Fruit fly (Drosophila melanogaster) whole organism, adult: ENCODE results near the gene Ptpmeg2.

Experiments
- CG11617 ChIP-seq: fragments of 200-800 bp; sonication (Bioruptor generic); optimal IDR thresholded peaks from 2 replicates; lab custom pipeline; 2017; ENCODE audit warnings: mild to moderate bottlenecking, missing biosample characterization, missing genetic modification reagents, missing genetic modification characterization
- CG12768 ChIP-seq: fragments of 200-800 bp; sonication (Bioruptor generic); optimal IDR thresholded peaks from 2 replicates; lab custom pipeline; 2017; ENCODE audit warnings: missing biosample characterization, missing genetic modification characterization, mild to moderate bottlenecking, moderate library complexity, missing genetic modification reagents
- CG14711 ChIP-seq: fragments of 200-800 bp; sonication (Bioruptor generic); optimal IDR thresholded peaks from 2 replicates; lab custom pipeline; 2018; ENCODE audit warnings: missing biosample characterization, mild to moderate bottlenecking, missing genetic modification characterization, moderate library complexity
- CG1620 ChIP-seq: fragments of 200-800 bp; sonication (Bioruptor generic); optimal IDR thresholded peaks from 2 replicates; lab custom pipeline; 2016; ENCODE audit warnings: missing biosample characterization, missing genetic modification characterization
- CG33017 ChIP-seq: fragments of 200-800 bp; sonication (Bioruptor generic); optimal IDR thresholded peaks from 2 replicates; lab custom pipeline; 2018; ENCODE audit warnings: missing biosample characterization, mild to moderate bottlenecking, missing genetic modification characterization, moderate library complexity
- CG5204 ChIP-seq: fragments of 200-800 bp; sonication (Bioruptor generic); optimal IDR thresholded peaks from 2 replicates; lab custom pipeline; 2016; ENCODE audit warnings: missing biosample characterization, missing genetic modification characterization
- CG7045 ChIP-seq: fragments of 200-800 bp; sonication (Bioruptor generic); optimal IDR thresholded peaks from 2 replicates; lab custom pipeline; 2017; ENCODE audit warnings: missing biosample characterization, mild to moderate bottlenecking, missing genetic modification characterization
- CG7101 ChIP-seq: fragments of 200-800 bp; sonication (Bioruptor generic); optimal IDR thresholded peaks from 2 replicates; lab custom pipeline; 2018; ENCODE audit warnings: missing biosample characterization, mild to moderate bottlenecking, missing genetic modification characterization, moderate library complexity
- Clk ChIP-seq: fragments of 200-800 bp; sonication (Bioruptor generic); optimal IDR thresholded peaks from 2 replicates; lab custom pipeline; 2017; ENCODE audit warnings: missing biosample characterization, missing genetic modification characterization
- Crg-1 ChIP-seq: fragments of 200-800 bp; sonication (Bioruptor generic); optimal IDR thresholded peaks from 2 replicates; lab custom pipeline; 2016; ENCODE audit warnings: missing biosample characterization, missing genetic modification characterization
- Hr96 ChIP-seq: fragments of 200-800 bp; sonication (Bioruptor generic); optimal IDR thresholded peaks from 2 replicates; lab custom pipeline; 2016; ENCODE audit warnings: missing biosample characterization, missing genetic modification characterization
- Mnt ChIP-seq: fragments of 200-800 bp; sonication (Bioruptor generic); optimal IDR thresholded peaks from 2 replicates; lab custom pipeline; 2016; ENCODE audit warnings: missing biosample characterization, mild to moderate bottlenecking, missing genetic modification characterization
- bab1 ChIP-seq: fragments of 200-800 bp; sonication (Bioruptor generic); optimal IDR thresholded peaks from 3 replicates; lab custom pipeline; 2019; ENCODE audit warnings: missing biosample characterization, mild to moderate bottlenecking, missing genetic modification characterization, moderate library complexity
- cic ChIP-seq: fragments of 200-800 bp; sonication (Bioruptor generic); optimal IDR thresholded peaks from 2 replicates; lab custom pipeline; 2017; ENCODE audit warnings: missing biosample characterization, mild to moderate bottlenecking, missing genetic modification characterization, moderate library complexity
- cnc ChIP-seq, 2 experiments: fragments of >200 bp; optimal IDR thresholded peaks; 2 replicates each; lab custom pipeline; 2017
- kay ChIP-seq: fragments of 200-800 bp; sonication (Bioruptor generic); peaks from one replicate; lab custom pipeline; 2016; ENCODE audit warnings: missing biosample characterization, missing genetic modification characterization, borderline replicate concordance
- ovo ChIP-seq: fragments of 200-800 bp; sonication (Bioruptor generic); optimal IDR thresholded peaks from 2 replicates; lab custom pipeline; 2016; ENCODE audit warnings: missing biosample characterization, missing genetic modification characterization
- pad ChIP-seq: fragments of 200-800 bp; sonication (Bioruptor generic); optimal IDR thresholded peaks from 3 replicates; lab custom pipeline; 2017; ENCODE audit warnings: missing biosample characterization, missing genetic modification characterization, mild to moderate bottlenecking, moderate library complexity, missing genetic modification reagents
- tj ChIP-seq: fragments of 200-800 bp; sonication (Bioruptor generic); optimal IDR thresholded peaks from 3 replicates; lab custom pipeline; 2017; ENCODE audit warnings: missing biosample characterization, mild to moderate bottlenecking, missing genetic modification characterization, moderate library complexity
- toe ChIP-seq: fragments of 200-800 bp; sonication (Bioruptor generic); optimal IDR thresholded peaks from 2 replicates; lab custom pipeline; 2016; ENCODE audit warnings: missing biosample characterization, missing genetic modification characterization

The Ptpmeg2 gene

dm6 chrX:9662797-9663316 lies 3.9 kb upstream of the Ptpmeg2 start, which contains the start of gene CG3106:
CG3106 (minus strand) TSS chrX:9662903.
- TF ChIP-seq Crg-1 (GFP tag; lab: Kevin White, UChicago) (no peak), Clk (GFP tag; lab: Kevin White, UChicago) (no peak), tj (no peak), CG7045 (GFP tag; lab: Kevin White, UChicago) (no peak), Mnt (GFP tag; lab: Kevin White, UChicago) (no peak), cic (GFP tag; lab: Kevin White, UChicago) (no peak), CG1620 (no peak), bab1 (GFP tag; lab: Kevin White, UChicago) (no peak)

dm6 chrX:9661491-9661890 lies 2.5 kb upstream of the Ptpmeg2 start:
- TF ChIP-seq tj: no peak
- no peak for TF ChIP-seq CG33017 (tag; lab: Kevin White, UChicago)
- TF ChIP-seq CG11617 (GFP tag; lab: Kevin White, UChicago): no peak
- no peak for TF ChIP-seq CG7101 (tag; lab: Kevin White, UChicago)
- no peak for TF ChIP-seq toe (GFP tag; lab: Kevin White, UChicago)
- no peak for TF ChIP-seq pad (GFP tag; lab: Kevin White, UChicago)
- no peak for TF ChIP-seq ovo (GFP tag; lab: Kevin White, UChicago)
- no peak for TF ChIP-seq CG12768
- TF ChIP-seq CG7045 (GFP tag; lab: Kevin White, UChicago): no peak
- no peak for TF ChIP-seq bab1 (GFP tag; lab: Kevin White, UChicago)
- TF ChIP-seq Clk (GFP tag; lab: Kevin White, UChicago): no peak
- TF ChIP-seq CG14711 (tag; lab: Kevin White, UChicago): no peak
- TF ChIP-seq cic (GFP tag; lab: Kevin White, UChicago): no peak
- TF ChIP-seq kay (GFP tag; lab: Kevin White, UChicago): no peak
- TF ChIP-seq CG1620: no peak
- no peak for TF ChIP-seq cnc (optimal IDR thresholded peaks at IDR 0.05; lab: Kevin White, UChicago)
- TF ChIP-seq CG5204 (GFP tag; lab: Kevin White, UChicago): no peak
- no peak for TF ChIP-seq Hr96 (GFP tag; lab: Kevin White, UChicago)
- no peak for TF ChIP-seq Crg-1 (GFP tag; lab: Kevin White, UChicago)
- no peak for TF ChIP-seq Mnt (GFP tag; lab: Kevin White, UChicago)

- TF ChIP-seq ovo (GFP tag; lab: Kevin White, UChicago): no peak
- peak; percentile 15 for TF ChIP-seq Crg-1 (GFP tag; lab: Kevin White, UChicago)
- TF ChIP-seq cnc (optimal IDR thresholded peaks at IDR 0.05; lab: Kevin White, UChicago): no peak
- TF ChIP-seq cic (GFP tag; lab: Kevin White, UChicago): peak; percentile 13
- TF ChIP-seq Mnt (GFP tag; lab: Kevin White, UChicago): peak; percentile 91
- no peak for TF ChIP-seq CG11617 (GFP tag; lab: Kevin White, UChicago)
- peak; percentile 69 for TF ChIP-seq pad (GFP tag; lab: Kevin White, UChicago)
- no peak for TF ChIP-seq CG12768
- TF ChIP-seq CG14711 (tag; lab: Kevin White, UChicago): no peak
- peak; percentile 23 for TF ChIP-seq tj
- TF ChIP-seq Hr96 (GFP tag; lab: Kevin White, UChicago): no peak
- TF ChIP-seq CG7101 (tag; lab: Kevin White, UChicago): no peak
- TF ChIP-seq kay (GFP tag; lab: Kevin White, UChicago): no peak
- no peak for TF ChIP-seq CG1620
- TF ChIP-seq Clk (GFP tag; lab: Kevin White, UChicago): no peak
- no peak for TF ChIP-seq CG7045 (GFP tag; lab: Kevin White, UChicago)
- no peak for TF ChIP-seq CG5204 (GFP tag; lab: Kevin White, UChicago)
- TF ChIP-seq bab1 (GFP tag; lab: Kevin White, UChicago): no peak
- no peak for TF ChIP-seq toe (GFP tag; lab: Kevin White, UChicago)
- no peak for TF ChIP-seq CG33017 (tag; lab: Kevin White, UChicago)
These were observed 678 bp downstream of the Ptpmeg2 start for dm6 chrX:9658095-9658838.

dm6 chrX:9655989-9656713 lies 2.8 kb downstream of the Ptpmeg2 start:
- TF ChIP-seq CG12768 (no peak), Mnt (GFP tag; lab: Kevin White, UChicago) (no peak), tj (no peak), CG5204 (GFP tag; lab: Kevin White, UChicago) (no peak), Clk (GFP tag; lab: Kevin White, UChicago) (no peak)

dm6 chrX:9653986-9654688 lies 4.8 kb downstream of the Ptpmeg2 start:
- TF ChIP-seq cic (GFP tag; lab: Kevin White, UChicago): no peak
